Worm (Caenorhabditis elegans) whole organism, early embryonic: Measurements from ENCODE around the gene col-184.

Source experiments
- F13C5.2 ChIP-seq: sonication (generic microtip); optimal IDR thresholded peaks from 2 replicates; lab custom pipeline; 2017; ENCODE audit warnings: mild to moderate bottlenecking, missing genetic modification characterization, inconsistent platforms, missing compliant biosample characterization
- ama-1 ChIP-seq: fragments of 150-350 bp; optimal IDR thresholded peaks from 2 replicates; lab custom pipeline; 2014
- ceh-13 ChIP-seq: fragments of 200-800 bp; sonication (Bioruptor generic); optimal IDR thresholded peaks from 2 replicates; lab custom pipeline; 2018; ENCODE audit warnings: mild to moderate bottlenecking, missing genetic modification characterization, missing compliant biosample characterization
- flt-1 ChIP-seq: fragments of 200-800 bp; sonication (Bioruptor generic); IDR thresholded peaks from 2 replicates; pipeline ENCODE4 v1.3.6; 2022; ENCODE audit warnings: missing genetic modification characterization, missing compliant biosample characterization
- hmbx-1 ChIP-seq: sonication (generic microtip); optimal IDR thresholded peaks from 2 replicates; lab custom pipeline; 2016; ENCODE audit warnings: mild to moderate bottlenecking, missing genetic modification characterization, missing compliant biosample characterization
- hmg-4 ChIP-seq: fragments of 200-800 bp; sonication (Bioruptor generic); optimal IDR thresholded peaks from 2 replicates; lab custom pipeline; 2018; ENCODE audit warnings: mild to moderate bottlenecking, missing genetic modification characterization, missing compliant biosample characterization
- pes-1 ChIP-seq: fragments of 200-800 bp; sonication (Bioruptor generic); IDR thresholded peaks from 2 replicates; pipeline ENCODE4 v1.3.6; 2022; ENCODE audit warnings: missing genetic modification reagents, missing genetic modification characterization, missing compliant biosample characterization
- sea-1 ChIP-seq: fragments of 200-800 bp; sonication (Bioruptor generic); conservative IDR thresholded peaks from 2 replicates; pipeline ENCODE4 v1.3.6; 2022; ENCODE audit warnings: missing genetic modification characterization, missing compliant biosample characterization
- tra-4 ChIP-seq: sonication (generic microtip); optimal IDR thresholded peaks from 2 replicates; lab custom pipeline; 2017; ENCODE audit warnings: missing genetic modification characterization, missing compliant biosample characterization

DNA sequence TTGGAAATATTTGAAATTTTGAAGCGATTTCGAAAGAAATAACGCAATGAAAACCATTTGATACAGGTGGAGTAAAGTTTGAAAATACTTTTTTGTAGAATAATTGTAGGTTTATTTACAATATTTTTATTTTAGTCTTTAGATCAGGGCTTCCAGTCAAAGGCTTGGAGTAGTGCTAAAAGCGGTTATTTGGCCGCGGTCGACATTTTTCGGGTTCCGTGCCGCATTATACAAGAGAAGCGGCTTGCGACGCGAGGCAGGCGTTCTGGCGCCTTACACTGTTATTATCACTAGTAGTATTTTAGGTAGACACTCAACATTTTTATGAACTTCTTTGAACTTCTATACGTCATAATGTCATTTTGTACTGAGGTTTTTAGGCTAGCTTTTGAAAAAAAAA, 37.2 kb downstream of the col-184 start:
- TF ChIP-seq tra-4 (tag; lab: Kevin White, UChicago) (no peak), ama-1 (lab: Kevin White, UChicago) (no peak), F13C5.2 (tag; lab: Kevin White, UChicago) (no peak), sea-1 (GFP tag; lab: Robert Waterston, UW) (no peak), hmg-4 (GFP tag; lab: Kevin White, UChicago) (no peak), flt-1 (GFP tag; lab: Robert Waterston, UW) (no peak), hmbx-1 (tag; lab: Kevin White, UChicago) (no peak), ceh-13 (GFP tag; lab: Kevin White, UChicago) (no peak), pes-1 (GFP tag; lab: Robert Waterston, UW) (no peak)
